Fruit fly (Drosophila melanogaster) whole organism, embryonic: ENCODE results near the gene sgll.

Experiments
- Adf1 ChIP-seq: fragments of 200-800 bp; sonication (Bioruptor generic); IDR thresholded peaks from 2 replicates; pipeline ENCODE4 v1.3.6; 2022; ENCODE audit warnings: missing biosample characterization, missing genetic modification characterization
- CG10543 ChIP-seq: fragments of 200-800 bp; sonication (Bioruptor generic); optimal IDR thresholded peaks from 3 replicates; lab custom pipeline; 2017; ENCODE audit warnings: missing biosample characterization, mild to moderate bottlenecking, missing genetic modification characterization, moderate library complexity
- CG11456 ChIP-seq: fragments of 200-800 bp; sonication (Bioruptor generic); IDR thresholded peaks from 3 replicates; pipeline ENCODE4 v1.3.6; 2022; ENCODE audit warnings: missing biosample characterization, missing genetic modification characterization
- CG12236 ChIP-seq: fragments of 200-800 bp; sonication (Bioruptor generic); optimal IDR thresholded peaks from 2 replicates; lab custom pipeline; 2016; ENCODE audit warnings: missing biosample characterization, missing genetic modification characterization
- CG12942 ChIP-seq: fragments of 200-800 bp; sonication (Bioruptor generic); optimal IDR thresholded peaks from 3 replicates; lab custom pipeline; 2016; ENCODE audit warnings: missing biosample characterization, missing genetic modification characterization
- CG15514 ChIP-seq: fragments of 200-800 bp; sonication (Bioruptor generic); optimal IDR thresholded peaks from 3 replicates; lab custom pipeline; 2017; ENCODE audit warnings: missing biosample characterization, missing genetic modification characterization, mild to moderate bottlenecking, moderate library complexity, missing genetic modification reagents
- CG31365 ChIP-seq: fragments of 200-800 bp; sonication (Bioruptor generic); optimal IDR thresholded peaks from 2 replicates; lab custom pipeline; 2018; ENCODE audit warnings: missing biosample characterization, mild to moderate bottlenecking, missing genetic modification characterization
- CG32532 ChIP-seq: fragments of 200-800 bp; sonication (Bioruptor generic); IDR thresholded peaks from 2 replicates; pipeline ENCODE4 v1.3.6; 2022; ENCODE audit warnings: missing biosample characterization, missing genetic modification characterization
- CG33557 ChIP-seq: fragments of 200-800 bp; sonication (Bioruptor generic); optimal IDR thresholded peaks from 2 replicates; lab custom pipeline; 2019; ENCODE audit warnings: missing biosample characterization, mild to moderate bottlenecking, missing genetic modification characterization, moderate library complexity
- CG3407 ChIP-seq: fragments of 200-800 bp; sonication (Bioruptor generic); optimal IDR thresholded peaks from 2 replicates; lab custom pipeline; 2018; ENCODE audit warnings: missing biosample characterization, mild to moderate bottlenecking, missing genetic modification characterization
- CG34376 ChIP-seq: fragments of 200-800 bp; sonication (Bioruptor generic); optimal IDR thresholded peaks from 2 replicates; lab custom pipeline; 2018; ENCODE audit warnings: missing biosample characterization, mild to moderate bottlenecking, missing genetic modification characterization
- CG4424 ChIP-seq: fragments of 200-800 bp; sonication (Bioruptor generic); optimal IDR thresholded peaks from 3 replicates; lab custom pipeline; 2016; ENCODE audit warnings: missing biosample characterization, missing genetic modification characterization
- CG4707 ChIP-seq: fragments of 200-800 bp; sonication (Bioruptor generic); optimal IDR thresholded peaks from 2 replicates; lab custom pipeline; 2018; ENCODE audit warnings: missing biosample characterization, mild to moderate bottlenecking, missing genetic modification characterization, moderate library complexity
- CG6175 ChIP-seq: fragments of 200-800 bp; sonication (Bioruptor generic); IDR thresholded peaks from 3 replicates; pipeline ENCODE4 v1.3.6; 2022; ENCODE audit warnings: missing biosample characterization, missing genetic modification characterization
- CG6254 ChIP-seq: fragments of 200-800 bp; sonication (Bioruptor generic); optimal IDR thresholded peaks from 3 replicates; lab custom pipeline; 2017; ENCODE audit warnings: mild to moderate bottlenecking, missing biosample characterization, missing genetic modification reagents, missing genetic modification characterization
- CG8281 ChIP-seq: fragments of 200-800 bp; sonication (Bioruptor generic); optimal IDR thresholded peaks from 2 replicates; lab custom pipeline; 2018; ENCODE audit warnings: missing biosample characterization, mild to moderate bottlenecking, missing genetic modification characterization, moderate library complexity
- CG8944 ChIP-seq: fragments of 200-800 bp; sonication (Bioruptor generic); optimal IDR thresholded peaks from 3 replicates; lab custom pipeline; 2016; ENCODE audit warnings: missing biosample characterization, missing genetic modification characterization
- D19B ChIP-seq: fragments of 200-800 bp; sonication (Bioruptor generic); optimal IDR thresholded peaks from 2 replicates; lab custom pipeline; 2017; ENCODE audit warnings: missing biosample characterization, mild to moderate bottlenecking, missing genetic modification characterization
- Deaf1 ChIP-seq: fragments of 200-800 bp; optimal IDR thresholded peaks from 3 replicates; lab custom pipeline; 2019; ENCODE audit warnings: missing biosample characterization, mild to moderate bottlenecking, missing genetic modification characterization, moderate library complexity
- GATAe ChIP-seq: fragments of 200-800 bp; sonication (Bioruptor generic); conservative IDR thresholded peaks from 2 replicates; pipeline ENCODE4 v1.3.6; 2022; ENCODE audit warnings: missing biosample characterization, missing genetic modification characterization
- Jarid2 ChIP-seq: fragments of 200-800 bp; sonication (Bioruptor generic); optimal IDR thresholded peaks from 3 replicates; lab custom pipeline; 2017; ENCODE audit warnings: mild to moderate bottlenecking, missing biosample characterization, missing genetic modification reagents, missing genetic modification characterization
- Meics ChIP-seq: fragments of 200-800 bp; sonication (Bioruptor generic); optimal IDR thresholded peaks from 2 replicates; lab custom pipeline; 2017; ENCODE audit warnings: missing biosample characterization, mild to moderate bottlenecking, missing genetic modification characterization
- Pdp1 ChIP-seq, 2 experiments: fragments of 200-800 bp; sonication (Bioruptor generic); optimal IDR thresholded peaks; 3 replicates each; lab custom pipeline; 2016; ENCODE audit warnings: missing biosample characterization in 2 of 2, missing genetic modification characterization in 2 of 2, mild to moderate bottlenecking in 1 of 2, moderate library complexity in 1 of 2
- Scr ChIP-seq: fragments of 200-800 bp; sonication (Bioruptor generic); IDR thresholded peaks from 2 replicates; pipeline ENCODE4 v1.3.6; 2022; ENCODE audit warnings: missing biosample characterization, missing genetic modification characterization; ENCODE audit not compliant: partially characterized antibody
- Usf ChIP-seq: fragments of 200-800 bp; sonication (Bioruptor generic); optimal IDR thresholded peaks from 2 replicates; lab custom pipeline; 2017; ENCODE audit warnings: missing genotype, missing biosample characterization, missing genetic modification characterization
- chinmo ChIP-seq: fragments of 200-800 bp; sonication (Bioruptor generic); IDR thresholded peaks from 4 replicates; pipeline ENCODE4 v1.3.6; 2022; ENCODE audit warnings: missing biosample characterization, missing genetic modification characterization; ENCODE audit not compliant: partially characterized antibody
- dati ChIP-seq: fragments of 200-800 bp; sonication (Bioruptor generic); IDR thresholded peaks from 2 replicates; pipeline ENCODE4 v1.3.6; 2022; ENCODE audit warnings: missing biosample characterization, missing genetic modification characterization
- eve ChIP-seq, 2 experiments: fragments of >200 bp; optimal IDR thresholded peaks; 2 replicates each; lab custom pipeline; 2017; ENCODE audit warnings: missing biosample characterization in 2 of 2, missing genetic modification characterization in 2 of 2
- exex ChIP-seq: fragments of 200-800 bp; sonication (Bioruptor generic); optimal IDR thresholded peaks from 4 replicates; lab custom pipeline; 2018; ENCODE audit warnings: missing biosample characterization, mild to moderate bottlenecking, missing genetic modification characterization, moderate library complexity
- fd96Cb ChIP-seq: fragments of 200-800 bp; sonication (Bioruptor generic); optimal IDR thresholded peaks from 2 replicates; lab custom pipeline; 2018; ENCODE audit warnings: missing biosample characterization, mild to moderate bottlenecking, missing genetic modification characterization, moderate library complexity
- grn ChIP-seq: fragments of 200-800 bp; sonication (Bioruptor generic); optimal IDR thresholded peaks from 3 replicates; lab custom pipeline; 2017; ENCODE audit warnings: missing biosample characterization, missing genetic modification characterization
- lab ChIP-seq: fragments of 200-800 bp; sonication (Bioruptor generic); optimal IDR thresholded peaks from 3 replicates; lab custom pipeline; 2017; ENCODE audit warnings: missing biosample characterization, missing genetic modification characterization, mild to moderate bottlenecking, moderate library complexity, missing genetic modification reagents
- lov ChIP-seq, 2 experiments: fragments of 200-800 bp in 1 of 2; fragments of >200 bp in 1 of 2; sonication (Bioruptor generic) in 1 of 2; IDR thresholded peaks in 1 of 2; optimal IDR thresholded peaks in 1 of 2; 2 replicates in 1 of 2; 3 replicates in 1 of 2; pipeline versions ENCODE4 v1.3.6 to Lab custom; 2017 to 2022; ENCODE audit warnings: missing biosample characterization in 1 of 2, missing genetic modification characterization in 1 of 2
- mirr ChIP-seq: fragments of 200-800 bp; sonication (Bioruptor generic); optimal IDR thresholded peaks from 3 replicates; lab custom pipeline; 2018; ENCODE audit warnings: missing biosample characterization, mild to moderate bottlenecking, missing genetic modification characterization
- pfk ChIP-seq: fragments of 200-800 bp; sonication (Bioruptor generic); optimal IDR thresholded peaks from 2 replicates; lab custom pipeline; 2018; ENCODE audit warnings: missing biosample characterization, mild to moderate bottlenecking, missing genetic modification characterization, moderate library complexity
- pita ChIP-seq: fragments of 200-800 bp; sonication (Bioruptor generic); optimal IDR thresholded peaks from 2 replicates; lab custom pipeline; 2017; ENCODE audit warnings: missing biosample characterization, mild to moderate bottlenecking, missing genetic modification characterization
- pum ChIP-seq: fragments of 200-800 bp; sonication (Bioruptor generic); optimal IDR thresholded peaks from 2 replicates; lab custom pipeline; 2016; ENCODE audit warnings: missing biosample characterization, missing genetic modification characterization
- sd ChIP-seq: fragments of 200-800 bp; sonication (Bioruptor generic); optimal IDR thresholded peaks from 3 replicates; lab custom pipeline; 2018; ENCODE audit warnings: missing biosample characterization, mild to moderate bottlenecking, missing genetic modification characterization, moderate library complexity
- sqz ChIP-seq: fragments of 200-800 bp; sonication (Bioruptor generic); optimal IDR thresholded peaks from 3 replicates; lab custom pipeline; 2018; ENCODE audit warnings: missing biosample characterization, mild to moderate bottlenecking, missing genetic modification characterization
- sug ChIP-seq: fragments of 200-800 bp; optimal IDR thresholded peaks from 2 replicates; lab custom pipeline; 2019; ENCODE audit warnings: missing biosample characterization, mild to moderate bottlenecking, missing genetic modification characterization, moderate library complexity

sgll gene

DNA sequence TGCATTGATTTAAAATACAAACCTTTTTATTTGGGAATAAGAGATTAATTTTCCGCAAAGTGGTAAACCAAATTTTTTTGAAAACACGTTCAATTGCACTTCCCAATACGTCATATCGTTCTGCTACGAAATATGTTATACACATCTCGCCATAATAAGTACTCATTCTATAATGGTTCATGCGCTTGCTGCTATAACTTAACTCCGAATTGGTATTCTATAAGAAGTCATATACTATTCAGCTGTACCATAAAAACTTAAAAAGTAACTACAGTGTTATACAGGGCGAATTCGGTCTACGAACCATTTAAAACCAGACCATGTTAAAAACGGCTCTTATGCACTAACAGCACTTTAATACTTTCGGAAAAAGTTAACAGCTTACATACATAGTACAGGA lies 30.7 kb upstream of the sgll start (continued):
- TF ChIP-seq eve (GFP tag; optimal IDR thresholded peaks at IDR 0.05; lab: Kevin White, UChicago) (peak in 1 of 2 experiments; percentile 55), pita (peak; percentile 35), CG32532 (GFP tag; lab: Robert Waterston, UW) (peak; percentile 48; the same call in 1 of the 2 replicates), chinmo (GFP tag; lab: Robert Waterston, UW) (0 out of 4 replicates have a peak, but pooled peaks have one; percentile 38), dati (no peak), Meics (GFP tag; lab: Kevin White, UChicago) (peak; percentile 20), CG4707 (GFP tag; lab: Kevin White, UChicago) (peak; percentile 79), CG3407 (GFP tag; lab: Kevin White, UChicago) (peak; percentile 28), lov (optimal IDR thresholded peaks at IDR 0.05; lab: Kevin White, UChicago) (no peak), lov (GFP tag; IDR thresholded peaks at IDR 0.05; lab: Robert Waterston, UW) (peak; percentile 78; the same call in 2 of the 3 replicates), D19B (GFP tag; lab: Kevin White, UChicago) (no peak), CG6254 (GFP tag; lab: Kevin White, UChicago) (peak; percentile 43), CG4424 (GFP tag; lab: Kevin White, UChicago) (no peak), CG12942 (no peak), CG33557 (GFP tag; lab: Kevin White, UChicago) (peak; percentile 39), fd96Cb (tag; lab: Kevin White, UChicago) (peak; percentile 13), CG8281 (tag; lab: Kevin White, UChicago) (no peak)

DNA sequence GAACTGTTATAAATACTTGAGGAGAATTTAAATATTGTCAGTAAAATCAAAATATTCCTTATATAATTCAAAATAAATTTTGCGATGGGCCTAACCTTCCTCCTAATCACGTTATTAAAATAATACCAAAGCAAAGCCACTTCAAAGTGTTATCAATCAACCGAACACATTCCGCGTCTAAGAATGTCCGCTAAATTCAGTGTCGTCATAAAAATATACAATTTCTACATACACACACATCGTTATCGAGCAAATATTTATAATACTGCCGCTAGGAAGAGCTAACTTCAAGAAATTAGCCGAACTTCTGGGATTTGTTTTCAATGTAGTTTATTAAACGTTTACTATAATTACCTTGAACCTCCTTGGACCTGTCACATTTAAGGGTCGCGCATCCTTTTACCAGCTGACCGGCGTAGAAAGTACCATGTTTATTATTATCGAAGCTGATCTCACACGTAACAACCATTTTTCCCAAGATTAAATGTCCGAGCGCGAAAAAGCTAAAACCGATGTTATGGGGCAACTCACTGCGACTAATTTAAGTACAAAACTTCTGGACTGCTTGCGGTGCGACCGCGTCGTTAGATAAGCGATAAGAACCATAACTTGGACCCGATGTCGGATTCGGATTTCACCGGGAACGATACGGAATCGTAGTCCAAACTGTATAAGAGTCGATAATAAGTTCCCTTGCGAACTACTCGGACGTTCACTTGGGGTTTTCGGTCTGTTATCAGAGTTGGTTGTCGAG lies 27.2 kb upstream of the sgll start, which contains the start of gene CG18747:
Gene CG18747 (minus strand): TSS at position 514 of the 754 bp plus-strand sequence.
- TF ChIP-seq exex (tag; lab: Kevin White, UChicago) (peak; percentile 44), Adf1 (GFP tag; lab: Robert Waterston, UW) (no peak), Pdp1 (GFP tag; optimal IDR thresholded peaks at IDR 0.05; lab: Kevin White, UChicago) (peak in 1 of 2 experiments; percentile 58), pfk (GFP tag; lab: Kevin White, UChicago) (peak; percentile 63), CG6175 (GFP tag; lab: Robert Waterston, UW) (no peak), Usf (GFP tag; lab: Kevin White, UChicago) (no peak), lab (peak; percentile 5), CG31365 (peak; percentile 75), Deaf1 (peak; percentile 90), sd (tag; lab: Kevin White, UChicago) (peak; percentile 94), GATAe (GFP tag; lab: Robert Waterston, UW) (peak; percentile 35), CG34376 (GFP tag; lab: Kevin White, UChicago) (peak; percentile 4), CG11456 (no peak), Jarid2 (GFP tag; lab: Kevin White, UChicago) (peak; percentile 37), CG10543 (peak; percentile 39), grn (GFP tag; lab: Kevin White, UChicago) (peak; percentile 70), mirr (GFP tag; lab: Kevin White, UChicago) (peak; percentile 22), pum (no peak), Scr (GFP tag; lab: Robert Waterston, UW) (no peak), CG15514 (GFP tag; lab: Kevin White, UChicago) (peak; percentile 92), CG12236 (GFP tag; lab: Kevin White, UChicago) (no peak), CG8944 (GFP tag; lab: Kevin White, UChicago) (no peak), chinmo (GFP tag; lab: Robert Waterston, UW) (0 out of 4 replicates have a peak, but pooled peaks have one; percentile 25), sug (tag; lab: Kevin White, UChicago) (peak; percentile 46), sqz (GFP tag; lab: Kevin White, UChicago) (no peak)
